Worm (Caenorhabditis elegans) whole organism, mixed stage, embryonic: ENCODE measurements around the gene ric-4.

Experiments
- cnd-1 ChIP-seq: fragments of 200-800 bp; sonication (Bioruptor generic); optimal IDR thresholded peaks from 2 replicates; lab custom pipeline; 2018; ENCODE audit warnings: mild to moderate bottlenecking, missing genetic modification characterization, missing compliant biosample characterization
- elt-3 ChIP-seq: fragments of 150-350 bp; optimal IDR thresholded peaks from 2 replicates; lab custom pipeline; 2014; ENCODE audit warnings: missing biosample characterization, missing genetic modification characterization
- nhr-237 ChIP-seq: fragments of 150-350 bp; optimal IDR thresholded peaks from 2 replicates; lab custom pipeline; 2014; ENCODE audit warnings: missing biosample characterization, missing genetic modification characterization
- nhr-28 ChIP-seq: fragments of 150-350 bp; optimal IDR thresholded peaks from 2 replicates; lab custom pipeline; 2014; ENCODE audit warnings: missing biosample characterization, missing genetic modification characterization
- pha-4 ChIP-seq: fragments of 150-350 bp; optimal IDR thresholded peaks from 2 replicates; lab custom pipeline; 2018; ENCODE audit warnings: missing biosample characterization, missing genetic modification reagents, missing genetic modification characterization
- tbx-8 ChIP-seq: fragments of 200-800 bp; sonication (Bioruptor generic); optimal IDR thresholded peaks from 2 replicates; lab custom pipeline; 2018; ENCODE audit warnings: mild to moderate bottlenecking, missing genetic modification characterization, moderate library complexity, missing compliant biosample characterization
- unc-39 ChIP-seq: fragments of 150-350 bp; optimal IDR thresholded peaks from 2 replicates; lab custom pipeline; 2014; ENCODE audit warnings: missing biosample characterization, missing genetic modification characterization
- unc-62 ChIP-seq: fragments of 150-350 bp; optimal IDR thresholded peaks from 2 replicates; lab custom pipeline; 2014; ENCODE audit warnings: missing biosample characterization, missing genetic modification reagents, missing genetic modification characterization

DNA sequence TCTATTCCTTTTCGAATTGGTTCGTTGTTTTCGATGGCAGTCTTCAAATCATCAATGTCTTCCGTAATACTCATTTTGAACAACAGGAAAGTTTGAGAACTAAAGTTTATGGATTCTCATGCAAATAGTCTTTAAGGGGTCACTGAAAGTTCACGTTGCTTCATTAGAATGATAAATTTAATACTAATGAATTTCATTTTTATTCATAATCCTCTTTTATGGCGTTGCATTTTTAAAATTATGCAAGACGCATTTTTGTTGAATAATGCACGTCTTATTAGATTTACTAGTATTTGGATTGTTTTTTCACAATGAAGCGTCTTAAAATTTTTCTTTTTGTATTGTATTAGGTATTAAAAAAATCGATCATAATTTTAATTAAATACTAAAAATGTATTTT is 27.0 kb downstream of the ric-4 start, which contains the start of gene C12D8.9:
- no peak for TF ChIP-seq nhr-237 (tag; lab: Kevin White, UChicago)
- TF ChIP-seq cnd-1 (tag; lab: Kevin White, UChicago), result no peak
- TF ChIP-seq elt-3 (tag; lab: Kevin White, UChicago), result no peak
- no peak for TF ChIP-seq unc-62 (GFP tag; lab: Kevin White, UChicago)
- no peak for TF ChIP-seq tbx-8 (GFP tag; lab: Kevin White, UChicago)
- TF ChIP-seq pha-4, result no peak
- no peak for TF ChIP-seq unc-39
- TF ChIP-seq nhr-28 (tag; lab: Kevin White, UChicago), result no peak
